Worm (Caenorhabditis elegans) whole organism, mixed stage, embryonic: ENCODE data around the gene ints-6.
A peak's percentile ranks its signal among the peaks of the same experiment; 100 is the strongest.

Experiments used
- M03D4.4 ChIP-seq: sonication (generic microtip); optimal IDR thresholded peaks from 2 replicates; lab custom pipeline; 2017; ENCODE audit warnings: mild to moderate bottlenecking, missing genetic modification characterization, missing compliant biosample characterization
- bed-3 ChIP-seq: fragments of 200-800 bp; sonication (Bioruptor generic); optimal IDR thresholded peaks from 3 replicates; lab custom pipeline; 2018; ENCODE audit warnings: mild to moderate bottlenecking, missing genetic modification characterization, moderate library complexity, missing compliant biosample characterization
- ceh-39 ChIP-seq: fragments of 150-350 bp; optimal IDR thresholded peaks from 2 replicates; lab custom pipeline; 2014; ENCODE audit warnings: missing biosample characterization, missing genetic modification characterization
- ceh-43 ChIP-seq: fragments of 200-800 bp; sonication (Bioruptor generic); optimal IDR thresholded peaks from 2 replicates; lab custom pipeline; 2018; ENCODE audit warnings: mild to moderate bottlenecking, missing genetic modification characterization, moderate library complexity, missing compliant biosample characterization
- ceh-83 ChIP-seq: fragments of 200-800 bp; sonication (Bioruptor generic); optimal IDR thresholded peaks from 2 replicates; lab custom pipeline; 2018; ENCODE audit warnings: mild to moderate bottlenecking, missing genetic modification characterization, missing compliant biosample characterization
- ces-1 ChIP-seq: fragments of 150-350 bp; optimal IDR thresholded peaks from 2 replicates; lab custom pipeline; 2014; ENCODE audit warnings: missing biosample characterization, missing genetic modification reagents, missing genetic modification characterization
- cnd-1 ChIP-seq: fragments of 200-800 bp; sonication (Bioruptor generic); optimal IDR thresholded peaks from 2 replicates; lab custom pipeline; 2018; ENCODE audit warnings: mild to moderate bottlenecking, missing genetic modification characterization, missing compliant biosample characterization
- drap-1 ChIP-seq: fragments of 200-800 bp; sonication (Bioruptor generic); optimal IDR thresholded peaks from 3 replicates; lab custom pipeline; 2018; ENCODE audit warnings: mild to moderate bottlenecking, missing genetic modification characterization, missing compliant biosample characterization
- elt-1 ChIP-seq: sonication (generic microtip); optimal IDR thresholded peaks from 2 replicates; lab custom pipeline; 2017; ENCODE audit warnings: missing genetic modification characterization, mild to moderate bottlenecking, missing compliant biosample characterization, antibody characterized with exemption, moderate library complexity, borderline replicate concordance; ENCODE audit not compliant: insufficient read depth
- flh-1 ChIP-seq: fragments of 200-800 bp; sonication (Bioruptor generic); optimal IDR thresholded peaks from 2 replicates; lab custom pipeline; 2018; ENCODE audit warnings: mild to moderate bottlenecking, missing genetic modification characterization, moderate library complexity, missing compliant biosample characterization
- ham-2 ChIP-seq: fragments of 200-800 bp; sonication (Bioruptor generic); optimal IDR thresholded peaks from 2 replicates; lab custom pipeline; 2018; ENCODE audit warnings: mild to moderate bottlenecking, missing genetic modification characterization, missing compliant biosample characterization
- hlh-1 ChIP-seq: fragments of 150-350 bp; optimal IDR thresholded peaks from 2 replicates; lab custom pipeline; 2014; ENCODE audit warnings: missing biosample characterization, missing genetic modification reagents, missing genetic modification characterization
- lin-32 ChIP-seq: fragments of 200-800 bp; sonication (Bioruptor generic); optimal IDR thresholded peaks from 2 replicates; lab custom pipeline; 2018; ENCODE audit warnings: mild to moderate bottlenecking, missing genetic modification characterization, missing compliant biosample characterization
- lsy-2 ChIP-seq: fragments of 150-350 bp; optimal IDR thresholded peaks from 2 replicates; lab custom pipeline; 2014; ENCODE audit warnings: missing biosample characterization, missing genetic modification characterization
- mab-5 ChIP-seq: fragments of 150-350 bp; optimal IDR thresholded peaks from 2 replicates; lab custom pipeline; 2014; ENCODE audit warnings: missing biosample characterization, missing genetic modification characterization
- mep-1 ChIP-seq: fragments of 150-350 bp; optimal IDR thresholded peaks from 2 replicates; lab custom pipeline; 2017; ENCODE audit warnings: missing biosample characterization, missing genetic modification reagents, missing genetic modification characterization, inconsistent platforms
- mls-2 ChIP-seq: sonication (generic microtip); optimal IDR thresholded peaks from 2 replicates; lab custom pipeline; 2016; ENCODE audit warnings: mild to moderate bottlenecking, missing genetic modification characterization, moderate library complexity, missing compliant biosample characterization
- nhr-2 ChIP-seq: fragments of 150-350 bp; optimal IDR thresholded peaks from 2 replicates; lab custom pipeline; 2014; ENCODE audit warnings: missing biosample characterization, missing genetic modification characterization
- nhr-237 ChIP-seq: fragments of 150-350 bp; optimal IDR thresholded peaks from 2 replicates; lab custom pipeline; 2014; ENCODE audit warnings: missing biosample characterization, missing genetic modification characterization
- nhr-28 ChIP-seq: fragments of 150-350 bp; optimal IDR thresholded peaks from 2 replicates; lab custom pipeline; 2014; ENCODE audit warnings: missing biosample characterization, missing genetic modification characterization
- nhr-76 ChIP-seq: sonication (generic microtip); optimal IDR thresholded peaks from 2 replicates; lab custom pipeline; 2017; ENCODE audit warnings: missing biosample characterization, missing genetic modification characterization
- pha-4 ChIP-seq: fragments of 150-350 bp; optimal IDR thresholded peaks from 2 replicates; lab custom pipeline; 2018; ENCODE audit warnings: missing biosample characterization, missing genetic modification reagents, missing genetic modification characterization
- sem-2 ChIP-seq: fragments of 200-800 bp; sonication (Bioruptor generic); optimal IDR thresholded peaks from 2 replicates; lab custom pipeline; 2018; ENCODE audit warnings: mild to moderate bottlenecking, missing genetic modification characterization, missing compliant biosample characterization
- snpc-4 ChIP-seq: fragments of 150-350 bp; optimal IDR thresholded peaks from 2 replicates; lab custom pipeline; 2014; ENCODE audit warnings: missing biosample characterization, missing genetic modification characterization
- tbx-8 ChIP-seq: fragments of 200-800 bp; sonication (Bioruptor generic); optimal IDR thresholded peaks from 2 replicates; lab custom pipeline; 2018; ENCODE audit warnings: mild to moderate bottlenecking, missing genetic modification characterization, moderate library complexity, missing compliant biosample characterization
- unc-120 ChIP-seq: sonication (generic microtip); optimal IDR thresholded peaks from 2 replicates; lab custom pipeline; 2017; ENCODE audit warnings: missing genetic modification characterization, missing compliant biosample characterization; ENCODE audit not compliant: poor library complexity, severe bottlenecking
- unc-39 ChIP-seq: fragments of 150-350 bp; optimal IDR thresholded peaks from 2 replicates; lab custom pipeline; 2014; ENCODE audit warnings: missing biosample characterization, missing genetic modification characterization
- unc-62 ChIP-seq: fragments of 150-350 bp; optimal IDR thresholded peaks from 2 replicates; lab custom pipeline; 2014; ENCODE audit warnings: missing biosample characterization, missing genetic modification reagents, missing genetic modification characterization
- zip-8 ChIP-seq: fragments of 150-350 bp; optimal IDR thresholded peaks from 2 replicates; lab custom pipeline; 2014; ENCODE audit warnings: missing biosample characterization, missing genetic modification characterization
- ztf-11 ChIP-seq: fragments of 150-350 bp; optimal IDR thresholded peaks from 2 replicates; lab custom pipeline; 2014; ENCODE audit warnings: missing biosample characterization, missing genetic modification characterization

Gene ints-6

DNA sequence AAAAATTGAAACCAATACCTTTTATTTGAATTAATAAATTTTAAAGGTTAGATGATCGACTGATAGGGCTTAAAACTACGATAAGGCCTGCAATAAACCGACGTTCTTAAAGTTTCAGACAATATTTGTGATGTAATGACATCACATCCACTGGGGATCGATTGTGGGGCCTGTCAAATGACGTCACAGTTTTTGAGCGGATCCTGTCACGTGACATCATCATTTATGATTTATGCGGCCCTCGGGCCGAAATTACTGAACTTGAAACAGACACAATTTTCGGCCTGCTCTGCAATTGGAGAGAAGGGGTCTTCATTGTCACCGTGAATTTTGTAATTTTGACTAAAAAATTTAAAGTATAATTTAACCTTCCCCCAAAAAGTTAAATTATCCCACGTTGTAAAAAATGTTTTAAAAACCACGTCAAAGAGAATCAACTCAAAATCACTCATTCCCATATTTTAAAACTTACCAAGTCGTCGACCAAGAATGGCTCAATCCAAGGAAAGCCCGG, 37.4 kb upstream of the ints-6 start, which contains the start of gene C49C8.1:
TSS of gene C49C8.1 (plus strand) at position 464 of the 514 bp plus-strand sequence.
- TF ChIP-seq flh-1 (no peak), zip-8 (tag; lab: Kevin White, UChicago) (peak; percentile 92), ceh-83 (no peak), lin-32 (GFP tag; lab: Kevin White, UChicago) (no peak)

DNA sequence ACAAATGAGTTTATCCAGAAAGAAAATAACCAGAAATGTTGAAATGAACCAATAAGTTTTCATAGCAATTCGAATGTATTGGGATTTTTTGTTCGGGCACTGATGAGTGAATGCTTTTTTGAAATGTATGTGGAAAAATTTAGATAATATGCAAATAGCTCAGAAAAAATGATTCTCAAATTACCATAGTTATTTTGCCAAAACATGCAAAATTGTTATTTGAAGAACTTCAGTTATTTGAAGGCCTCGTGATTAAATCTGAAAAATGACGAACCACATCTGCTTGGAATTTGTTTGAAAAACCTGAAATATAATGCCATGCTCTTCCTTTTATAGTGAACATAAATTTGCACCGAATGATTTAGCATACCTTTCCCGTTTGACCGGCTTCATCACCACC, 33.4 kb upstream of the ints-6 start, which contains the start of gene C49C8.6:
TSS of gene C49C8.6 (minus strand) at position 101 of the 400 bp plus-strand sequence.
- no peak for TF ChIP-seq ceh-83
- no peak for TF ChIP-seq nhr-2

DNA sequence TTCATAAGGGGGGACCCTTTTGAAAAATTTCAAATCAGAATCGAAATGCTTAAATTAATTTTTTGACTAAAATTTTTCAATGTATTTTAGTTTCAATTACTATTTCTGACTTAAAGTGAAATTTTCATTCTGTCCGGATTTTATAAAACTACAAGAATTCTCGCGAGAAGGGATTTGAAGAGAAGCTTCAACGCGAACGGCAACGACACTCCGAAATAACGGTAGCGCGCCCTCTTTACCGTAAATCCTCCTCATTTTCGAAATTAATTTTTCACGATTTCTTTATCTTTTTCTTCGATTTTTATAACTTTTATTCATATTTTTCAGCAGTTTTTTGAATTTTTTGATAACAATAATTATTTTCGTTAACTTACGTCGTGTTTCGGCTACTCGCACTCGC, 25.8 kb upstream of the ints-6 start:
- TF ChIP-seq nhr-2 (no peak), elt-1 (no peak), ces-1 (GFP tag; lab: Kevin White, UChicago) (no peak), tbx-8 (GFP tag; lab: Kevin White, UChicago) (no peak), drap-1 (GFP tag; lab: Kevin White, UChicago) (no peak), mab-5 (no peak), ham-2 (GFP tag; lab: Kevin White, UChicago) (no peak), unc-120 (tag; lab: Kevin White, UChicago) (no peak), hlh-1 (tag; lab: Kevin White, UChicago) (no peak), sem-2 (GFP tag; lab: Kevin White, UChicago) (no peak), lin-32 (GFP tag; lab: Kevin White, UChicago) (no peak), unc-39 (tag; lab: Kevin White, UChicago) (no peak), unc-62 (GFP tag; lab: Kevin White, UChicago) (no peak), bed-3 (GFP tag; lab: Kevin White, UChicago) (no peak), mep-1 (tag; lab: Kevin White, UChicago) (no peak)

DNA sequence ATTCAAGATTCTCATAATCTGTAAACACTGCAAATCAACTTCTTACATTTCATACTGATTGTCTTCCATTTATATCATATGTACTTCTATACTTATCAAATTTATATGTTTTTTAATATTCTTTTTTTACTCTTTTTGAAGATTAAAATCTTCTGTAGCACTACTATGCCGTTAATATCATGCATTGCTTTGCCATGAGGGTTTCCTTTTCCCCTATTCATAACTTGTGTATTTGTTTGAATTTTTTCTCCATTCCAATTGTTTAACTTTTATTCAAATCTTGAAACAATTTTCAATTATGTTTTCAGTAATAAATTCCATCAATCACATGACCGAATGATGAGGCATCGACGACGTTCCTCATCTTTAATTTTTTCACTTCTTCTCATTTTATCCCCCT, 22.9 kb upstream of the ints-6 start, which contains the start of gene cdh-5:
TSS of gene cdh-5 (plus strand) at position 301 of the 400 bp plus-strand sequence.
- TF ChIP-seq ceh-83 (no peak), ztf-11 (tag; lab: Kevin White, UChicago) (no peak), hlh-1 (tag; lab: Kevin White, UChicago) (no peak), unc-39 (tag; lab: Kevin White, UChicago) (no peak), lin-32 (GFP tag; lab: Kevin White, UChicago) (no peak), pha-4 (tag; lab: Kevin White, UChicago) (no peak), M03D4.4 (no peak), mep-1 (tag; lab: Kevin White, UChicago) (no peak), flh-1 (no peak), mab-5 (no peak), lsy-2 (tag; lab: Kevin White, UChicago) (no peak), snpc-4 (tag; lab: Kevin White, UChicago) (no peak), zip-8 (tag; lab: Kevin White, UChicago) (no peak), unc-120 (tag; lab: Kevin White, UChicago) (no peak), ceh-43 (no peak), sem-2 (GFP tag; lab: Kevin White, UChicago) (no peak), nhr-2 (no peak)

DNA sequence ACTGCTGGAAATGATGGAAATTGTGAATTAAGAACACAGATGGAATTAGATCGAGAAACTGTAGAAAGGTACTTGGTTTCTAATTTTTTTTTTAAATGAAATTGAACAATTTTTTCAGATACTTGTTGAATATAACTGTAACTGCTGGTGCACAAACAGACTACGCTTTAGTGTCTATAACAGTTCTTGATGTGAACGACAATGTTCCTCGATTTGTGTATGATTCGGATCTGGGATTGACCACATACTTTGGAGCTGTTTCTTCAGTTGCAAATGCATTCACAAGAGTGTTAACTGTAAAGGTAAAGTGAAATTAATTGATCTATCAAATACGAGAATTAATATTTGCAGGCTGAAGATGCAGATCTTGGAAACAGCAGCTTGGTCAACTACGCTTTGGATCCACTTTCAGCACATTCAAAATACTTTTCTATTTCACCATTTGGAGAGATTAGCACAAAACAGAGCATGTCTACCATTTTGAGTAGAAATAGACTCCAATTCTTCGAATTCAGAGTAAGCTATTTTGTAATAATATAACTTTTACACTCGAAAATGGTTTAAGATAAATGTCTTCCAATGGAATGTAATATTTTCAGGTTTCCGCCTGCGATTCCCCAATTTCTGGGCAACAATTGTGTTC, 17.7 kb upstream of the ints-6 start:
- TF ChIP-seq nhr-28 (no peak), sem-2 (GFP tag; lab: Kevin White, UChicago) (no peak), mab-5 (no peak), cnd-1 (no peak), nhr-237 (no peak), snpc-4 (tag; lab: Kevin White, UChicago) (no peak), ceh-39 (tag; lab: Kevin White, UChicago) (no peak), zip-8 (tag; lab: Kevin White, UChicago) (no peak), lsy-2 (tag; lab: Kevin White, UChicago) (no peak), hlh-1 (tag; lab: Kevin White, UChicago) (no peak), nhr-76 (tag; lab: Kevin White, UChicago) (no peak), pha-4 (tag; lab: Kevin White, UChicago) (no peak), mls-2 (tag; lab: Kevin White, UChicago) (no peak), M03D4.4 (no peak), lin-32 (GFP tag; lab: Kevin White, UChicago) (no peak)
